Worm (Caenorhabditis elegans) whole organism, L4 larva: ENCODE results near the gene snpc-3.4.

ENCODE experiments used
- F37D6.2 ChIP-seq: sonication (generic microtip); optimal IDR thresholded peaks from 2 replicates; lab custom pipeline; 2016; ENCODE audit warnings: mild to moderate bottlenecking, missing genetic modification characterization, missing compliant biosample characterization
- aha-1 ChIP-seq: fragments of 150-350 bp; peaks from one replicate; lab custom pipeline; 2014; ENCODE audit warnings: missing biosample characterization, missing genetic modification characterization
- ama-1 ChIP-seq: fragments of 150-350 bp; optimal IDR thresholded peaks from 2 replicates; lab custom pipeline; 2014; ENCODE audit warnings: inconsistent platforms, mixed read lengths
- attf-4 ChIP-seq: sonication (generic microtip); optimal IDR thresholded peaks from 3 replicates; lab custom pipeline; 2017; ENCODE audit warnings: missing biosample characterization, missing genetic modification characterization
- ceh-62 ChIP-seq: sonication (generic microtip); optimal IDR thresholded peaks from 2 replicates; lab custom pipeline; 2017; ENCODE audit warnings: missing biosample characterization, missing genetic modification characterization
- ceh-82 ChIP-seq: sonication (generic microtip); optimal IDR thresholded peaks from 2 replicates; lab custom pipeline; 2017; ENCODE audit warnings: missing biosample characterization, missing genetic modification characterization
- daf-16 ChIP-seq, 3 experiments: sonication (generic microtip); optimal IDR thresholded peaks; 2 replicates each; lab custom pipeline; 2016 to 2017; ENCODE audit warnings: missing genetic modification characterization in 3 of 3, missing genetic modification reagents in 3 of 3, mild to moderate bottlenecking in 2 of 3, missing compliant biosample characterization in 2 of 3, missing biosample characterization in 1 of 3, moderate library complexity in 1 of 3
- dmd-6 ChIP-seq: fragments of 200-800 bp; sonication (Bioruptor generic); IDR thresholded peaks from 2 replicates; pipeline ENCODE4 v1.3.6; 2022; ENCODE audit warnings: missing genetic modification reagents, missing genetic modification characterization, missing compliant biosample characterization
- egl-43 ChIP-seq: fragments of 200-800 bp; sonication (Bioruptor generic); IDR thresholded peaks from 2 replicates; pipeline ENCODE4 v1.3.6; 2022; ENCODE audit warnings: missing genetic modification reagents, missing genetic modification characterization, missing compliant biosample characterization
- hif-1 ChIP-seq, 2 experiments: sonication (generic microtip); optimal IDR thresholded peaks; 2 replicates each; lab custom pipeline; 2016 to 2017; ENCODE audit warnings: missing compliant biosample characterization in 2 of 2, missing genetic modification characterization in 2 of 2, missing genetic modification reagents in 2 of 2, missing genotype in 2 of 2, mild to moderate bottlenecking in 1 of 2
- hlh-11 ChIP-seq: fragments of 200-800 bp; sonication (Bioruptor generic); optimal IDR thresholded peaks from 2 replicates; lab custom pipeline; 2018; ENCODE audit warnings: mild to moderate bottlenecking, missing genetic modification characterization, missing compliant biosample characterization
- hlh-30 ChIP-seq: sonication (generic microtip); optimal IDR thresholded peaks from 2 replicates; lab custom pipeline; 2017; ENCODE audit warnings: antibody characterized with exemption, mild to moderate bottlenecking, missing genetic modification characterization, missing compliant biosample characterization; ENCODE audit not compliant: insufficient read depth
- hmg-1.1 ChIP-seq: fragments of 200-800 bp; sonication (Bioruptor generic); IDR thresholded peaks from 2 replicates; pipeline ENCODE4 v1.3.6; 2022; ENCODE audit warnings: missing genetic modification reagents, missing genetic modification characterization, missing compliant biosample characterization
- lim-7 ChIP-seq: fragments of 200-800 bp; sonication (Bioruptor generic); IDR thresholded peaks from 2 replicates; pipeline ENCODE4 v1.3.6; 2022; ENCODE audit warnings: missing genetic modification characterization, missing compliant biosample characterization
- lin-13 ChIP-seq: fragments of 150-350 bp; optimal IDR thresholded peaks from 2 replicates; lab custom pipeline; 2014; ENCODE audit warnings: missing biosample characterization, missing genetic modification reagents, missing genetic modification characterization
- lin-38 ChIP-seq: fragments of 200-800 bp; sonication (Bioruptor generic); IDR thresholded peaks from 2 replicates; pipeline ENCODE4 v1.3.6; 2022; ENCODE audit warnings: missing genetic modification reagents, missing genetic modification characterization, missing compliant biosample characterization
- lir-3 ChIP-seq: sonication (generic microtip); optimal IDR thresholded peaks from 2 replicates; lab custom pipeline; 2016; ENCODE audit warnings: mild to moderate bottlenecking, missing genetic modification characterization, missing compliant biosample characterization
- lsy-2 ChIP-seq, 2 experiments: fragments of 150-350 bp in 1 of 2; sonication (generic microtip) in 1 of 2; optimal IDR thresholded peaks; 2 replicates each; lab custom pipeline; 2014 to 2017; ENCODE audit warnings: missing biosample characterization in 2 of 2, missing genetic modification characterization in 2 of 2
- madf-5 ChIP-seq, 2 experiments: fragments of 200-800 bp; sonication (Bioruptor generic); IDR thresholded peaks; 2 replicates each; pipeline ENCODE4 v1.3.6; 2022; ENCODE audit warnings: missing compliant biosample characterization in 2 of 2, missing genetic modification characterization in 2 of 2
- madf-9 ChIP-seq: fragments of 200-800 bp; sonication (Bioruptor generic); conservative IDR thresholded peaks from 2 replicates; pipeline ENCODE4 v1.3.6; 2022; ENCODE audit warnings: missing genetic modification reagents, missing genetic modification characterization, missing compliant biosample characterization
- mdl-1 ChIP-seq, 2 experiments: fragments of 150-350 bp in 1 of 2; sonication (generic microtip) in 1 of 2; optimal IDR thresholded peaks; 2 replicates each; lab custom pipeline; 2014 to 2017; ENCODE audit warnings: missing biosample characterization in 2 of 2, missing genetic modification characterization in 2 of 2
- mdt-29 ChIP-seq: fragments of 200-800 bp; sonication (Bioruptor generic); IDR thresholded peaks from 2 replicates; pipeline ENCODE4 v1.3.6; 2022; ENCODE audit warnings: missing genetic modification reagents, missing genetic modification characterization, missing compliant biosample characterization
- mep-1 ChIP-seq: fragments of 150-350 bp; sonication (generic microtip); optimal IDR thresholded peaks from 3 replicates; lab custom pipeline; 2014; ENCODE audit warnings: missing biosample characterization, missing genetic modification characterization
- mes-2 ChIP-seq: sonication (generic microtip); optimal IDR thresholded peaks from 2 replicates; lab custom pipeline; 2016; ENCODE audit warnings: missing genotype, mild to moderate bottlenecking, missing genetic modification characterization, missing compliant biosample characterization; ENCODE audit not compliant: poor library complexity, severe bottlenecking
- mxl-3 ChIP-seq: fragments of 200-800 bp; sonication (Bioruptor generic); optimal IDR thresholded peaks from 2 replicates; lab custom pipeline; 2018; ENCODE audit warnings: mild to moderate bottlenecking, missing genetic modification characterization, missing compliant biosample characterization
- nhr-10 ChIP-seq: fragments of 150-350 bp; optimal IDR thresholded peaks from 2 replicates; lab custom pipeline; 2014; ENCODE audit warnings: missing biosample characterization, missing genetic modification characterization
- nhr-11 ChIP-seq: fragments of 150-350 bp; optimal IDR thresholded peaks from 2 replicates; lab custom pipeline; 2014; ENCODE audit warnings: missing biosample characterization, missing genetic modification characterization
- pha-4 ChIP-seq, 2 experiments: fragments of 150-350 bp in 1 of 2; fragments of 200-800 bp in 1 of 2; sonication (Bioruptor generic) in 1 of 2; IDR thresholded peaks in 1 of 2; optimal IDR thresholded peaks in 1 of 2; 2 replicates each; pipeline versions ENCODE4 v1.3.6 to Lab custom; 2014 to 2022; ENCODE audit warnings: missing genetic modification characterization in 2 of 2, missing genetic modification reagents in 2 of 2, missing biosample characterization in 1 of 2, missing compliant biosample characterization in 1 of 2
- pqm-1 ChIP-seq: sonication (generic microtip); optimal IDR thresholded peaks from 2 replicates; lab custom pipeline; 2017; ENCODE audit warnings: missing biosample characterization, missing genetic modification characterization
- rbr-2 ChIP-seq: sonication (generic microtip); optimal IDR thresholded peaks from 2 replicates; lab custom pipeline; 2016; ENCODE audit warnings: missing genotype, missing genetic modification characterization, missing compliant biosample characterization
- set-16 ChIP-seq: fragments of 200-800 bp; sonication (Bioruptor generic); IDR thresholded peaks from 2 replicates; pipeline ENCODE4 v1.3.6; 2022; ENCODE audit warnings: missing genetic modification reagents, missing genetic modification characterization, missing compliant biosample characterization
- spr-1 ChIP-seq: sonication (generic microtip); optimal IDR thresholded peaks from 2 replicates; lab custom pipeline; 2016; ENCODE audit warnings: mild to moderate bottlenecking, missing genetic modification characterization, missing compliant biosample characterization
- unc-62 ChIP-seq, 3 experiments: fragments of 150-350 bp in 1 of 3; sonication (generic microtip); optimal IDR thresholded peaks in 2 of 3; peaks in 1 of 3; 1 replicate in 1 of 3; 2 replicates in 2 of 3; lab custom pipeline; 2014 to 2017; ENCODE audit warnings: missing biosample characterization in 3 of 3, missing genetic modification characterization in 3 of 3, missing genetic modification reagents in 3 of 3, missing genotype in 1 of 3
- zip-11 ChIP-seq: fragments of 200-800 bp; sonication (Bioruptor generic); IDR thresholded peaks from 2 replicates; pipeline ENCODE4 v1.3.6; 2022; ENCODE audit warnings: missing genetic modification characterization, missing compliant biosample characterization

snpc-3.4 gene

DNA sequence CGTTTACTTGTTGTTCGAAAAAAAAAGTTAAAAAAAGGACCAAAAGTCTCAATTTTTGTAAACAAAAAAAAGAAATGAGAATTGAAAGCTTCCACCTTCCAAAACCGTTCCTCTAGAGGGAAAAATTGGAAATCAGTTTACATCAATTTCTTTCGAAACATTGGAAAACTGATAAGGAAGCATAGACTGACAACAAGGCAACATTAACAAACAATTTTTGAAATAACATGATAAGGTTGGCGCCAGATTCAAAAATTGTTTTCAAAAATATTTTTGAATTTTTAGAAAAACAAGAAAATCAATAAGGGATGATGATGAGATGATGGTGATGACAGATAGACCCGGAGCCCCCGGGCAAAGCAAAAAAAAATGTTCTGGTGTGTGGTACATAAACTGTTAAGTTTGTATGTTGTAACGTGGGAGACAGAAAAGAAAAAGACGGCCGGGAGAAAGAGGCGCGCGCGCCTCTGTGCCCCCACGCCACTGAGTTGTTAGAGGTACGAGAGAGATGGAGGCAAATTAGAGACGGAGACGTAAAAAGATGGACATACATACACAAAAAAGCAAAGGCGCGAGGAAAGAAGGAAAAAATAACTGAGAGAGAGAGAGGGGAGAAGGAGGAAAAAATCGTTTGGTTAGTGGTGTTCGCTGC lies 39.7 kb upstream of the snpc-3.4 start (continued):
- TF ChIP-seq spr-1 (tag; lab: Kevin White, UChicago) = peak; percentile 40
- peak in 1 of 2 experiments; percentile 66 for TF ChIP-seq lsy-2 (tag; optimal IDR thresholded peaks at IDR 0.05; lab: Kevin White, UChicago)
- TF ChIP-seq pqm-1 (tag; lab: Kevin White, UChicago) = peak; percentile 58
- peak; percentile 42 for TF ChIP-seq attf-4 (tag; lab: Kevin White, UChicago)
- peak; percentile 79 for TF ChIP-seq mes-2 (tag; lab: Kevin White, UChicago)
- TF ChIP-seq nhr-10 (tag; lab: Kevin White, UChicago) = peak; percentile 20
- peak; percentile 86 for TF ChIP-seq hlh-11 (tag; lab: Kevin White, UChicago)
- peak; percentile 77 for TF ChIP-seq rbr-2
- TF ChIP-seq madf-5 (GFP tag; IDR thresholded peaks at IDR 0.05; lab: Robert Waterston, UW) = no peak
- peak; percentile 41; the same call in 1 of the 2 replicates for TF ChIP-seq lin-38 (GFP tag; lab: Robert Waterston, UW)
- no peak for TF ChIP-seq ama-1 (lab: Kevin White, UChicago)
- TF ChIP-seq daf-16 (GFP tag; optimal IDR thresholded peaks at IDR 0.05; lab: Kevin White, UChicago) = peak; percentile 60 to 71
- peak; percentile 95 for TF ChIP-seq daf-16 (tag; optimal IDR thresholded peaks at IDR 0.05; lab: Kevin White, UChicago)

- TF ChIP-seq lir-3 (no peak), dmd-6 (GFP tag; lab: Robert Waterston, UW) (peak; percentile 39), mxl-3 (GFP tag; lab: Kevin White, UChicago) (peak; percentile 75), pha-4 (GFP tag; IDR thresholded peaks at IDR 0.05; lab: Robert Waterston, UW) (peak; percentile 55; the same call in 1 of the 2 replicates), pha-4 (tag; optimal IDR thresholded peaks at IDR 0.05; lab: Kevin White, UChicago) (no peak), egl-43 (GFP tag; lab: Robert Waterston, UW) (0 out of 2 replicates have a peak, but pooled peaks have one; percentile 27), F37D6.2 (peak; percentile 31), lim-7 (no peak), set-16 (GFP tag; lab: Robert Waterston, UW) (peak; percentile 72), madf-9 (GFP tag; lab: Robert Waterston, UW) (peak; percentile 86), daf-16 (GFP tag; optimal IDR thresholded peaks at IDR 0.05; lab: Kevin White, UChicago) (peak in 1 of 2 experiments; percentile 94), daf-16 (tag; optimal IDR thresholded peaks at IDR 0.05; lab: Kevin White, UChicago) (no peak), ceh-82 (tag; lab: Kevin White, UChicago) (no peak), zip-11 (GFP tag; lab: Robert Waterston, UW) (no peak), ceh-62 (tag; lab: Kevin White, UChicago) (no peak), hlh-30 (tag; lab: Kevin White, UChicago) (peak; percentile 66), hlh-11 (tag; lab: Kevin White, UChicago) (peak; percentile 70), aha-1 (tag; lab: Kevin White, UChicago) (peak; percentile 70), rbr-2 (peak; percentile 76), mdt-29 (GFP tag; lab: Robert Waterston, UW) (no peak), lsy-2 (tag; optimal IDR thresholded peaks at IDR 0.05; lab: Kevin White, UChicago) (peak in 1 of 2 experiments; percentile 18), mep-1 (tag; lab: Kevin White, UChicago) (peak; percentile 43), mdl-1 (tag; optimal IDR thresholded peaks at IDR 0.05; lab: Kevin White, UChicago) (peak; percentile 75 to 86), hif-1 (tag; optimal IDR thresholded peaks at IDR 0.05; lab: Kevin White, UChicago) (peak in 1 of 2 experiments; percentile 52), nhr-11 (peak; percentile 39), lin-13 (GFP tag; lab: Kevin White, UChicago) (no peak), hmg-1.1 (peak; percentile 56)
Measured at ce11 chrIII:3984049-3984484, 35.8 kb upstream of the snpc-3.4 start.

ce11 chrIII:3986368-3986767 lies 33.5 kb upstream of the snpc-3.4 start, which contains the start of gene Y1A5A.1:
Gene Y1A5A.1 (minus strand): TSS chrIII:3986661.
- no peak for TF ChIP-seq F37D6.2
- peak in 1 of 2 experiments; percentile 93 for TF ChIP-seq unc-62 (GFP tag; optimal IDR thresholded peaks at IDR 0.05 in 1 of 2; lab: Kevin White, UChicago)
- TF ChIP-seq unc-62 (tag; optimal IDR thresholded peaks at IDR 0.05; lab: Kevin White, UChicago) = no peak
- TF ChIP-seq, all 104 proteins: peak for 1
